Fruit fly (Drosophila melanogaster) whole organism, embryonic: ENCODE measurements around the gene CG31816.

ENCODE experiments used
- BEAF-32 ChIP-seq: fragments of 200-800 bp; sonication (Bioruptor generic); optimal IDR thresholded peaks from 3 replicates; lab custom pipeline; 2017; ENCODE audit warnings: missing biosample characterization, missing genetic modification characterization, mild to moderate bottlenecking, moderate library complexity, missing genetic modification reagents
- Bdp1 ChIP-seq: fragments of 200-800 bp; sonication (Bioruptor generic); optimal IDR thresholded peaks from 3 replicates; lab custom pipeline; 2016; ENCODE audit warnings: missing biosample characterization, missing genetic modification characterization
- BtbVII ChIP-seq: fragments of 200-800 bp; sonication (Bioruptor generic); optimal IDR thresholded peaks from 3 replicates; lab custom pipeline; 2017; ENCODE audit warnings: missing biosample characterization, mild to moderate bottlenecking, missing genetic modification characterization
- CG10431 ChIP-seq: fragments of 200-800 bp; sonication (Bioruptor generic); optimal IDR thresholded peaks from 3 replicates; lab custom pipeline; 2018; ENCODE audit warnings: missing biosample characterization, mild to moderate bottlenecking, missing genetic modification characterization
- CG11093 ChIP-seq: fragments of 200-800 bp; sonication (Bioruptor generic); IDR thresholded peaks from 3 replicates; pipeline ENCODE4 v1.3.6; 2022; ENCODE audit warnings: missing biosample characterization, missing genetic modification characterization
- CG11247 ChIP-seq: fragments of 200-800 bp; sonication (Bioruptor generic); IDR thresholded peaks from 2 replicates; pipeline ENCODE4 v1.3.6; 2022; ENCODE audit warnings: missing biosample characterization, missing genetic modification characterization
- CG12236 ChIP-seq: fragments of 200-800 bp; sonication (Bioruptor generic); optimal IDR thresholded peaks from 2 replicates; lab custom pipeline; 2016; ENCODE audit warnings: missing biosample characterization, missing genetic modification characterization
- CG13424 ChIP-seq: fragments of 200-800 bp; sonication (Bioruptor generic); optimal IDR thresholded peaks from 2 replicates; lab custom pipeline; 2019; ENCODE audit warnings: missing biosample characterization, mild to moderate bottlenecking, missing genetic modification characterization, moderate library complexity
- CG14441 ChIP-seq: fragments of 200-800 bp; sonication (Bioruptor generic); IDR thresholded peaks from 2 replicates; pipeline ENCODE4 v1.3.6; 2022; ENCODE audit warnings: missing biosample characterization, missing genetic modification characterization
- CG14965 ChIP-seq: fragments of 200-800 bp; sonication (Bioruptor generic); optimal IDR thresholded peaks from 2 replicates; lab custom pipeline; 2016; ENCODE audit warnings: missing biosample characterization, missing genetic modification characterization, borderline replicate concordance
- CG17829 ChIP-seq: fragments of 200-800 bp; optimal IDR thresholded peaks from 2 replicates; lab custom pipeline; 2019; ENCODE audit warnings: missing biosample characterization, mild to moderate bottlenecking, missing genetic modification characterization, moderate library complexity
- CG17912 ChIP-seq: fragments of 200-800 bp; sonication (Bioruptor generic); optimal IDR thresholded peaks from 2 replicates; lab custom pipeline; 2018; ENCODE audit warnings: missing biosample characterization, mild to moderate bottlenecking, missing genetic modification characterization
- CG2678 ChIP-seq: fragments of 200-800 bp; sonication (Bioruptor generic); optimal IDR thresholded peaks from 3 replicates; lab custom pipeline; 2019; ENCODE audit warnings: missing biosample characterization, mild to moderate bottlenecking, missing genetic modification characterization, moderate library complexity
- CG30403 ChIP-seq: fragments of 200-800 bp; sonication (Bioruptor generic); optimal IDR thresholded peaks from 3 replicates; lab custom pipeline; 2016; ENCODE audit warnings: missing biosample characterization, missing genetic modification characterization
- CG31224 ChIP-seq: fragments of 200-800 bp; sonication (Bioruptor generic); IDR thresholded peaks from 2 replicates; pipeline ENCODE4 v1.3.6; 2022; ENCODE audit warnings: missing biosample characterization, missing genetic modification characterization
- CG33213 ChIP-seq: fragments of 200-800 bp; sonication (Bioruptor generic); optimal IDR thresholded peaks from 3 replicates; lab custom pipeline; 2016; ENCODE audit warnings: missing biosample characterization, missing genetic modification characterization
- CG34422 ChIP-seq: fragments of 200-800 bp; sonication (Bioruptor generic); IDR thresholded peaks from 3 replicates; pipeline ENCODE4 v1.3.6; 2022; ENCODE audit warnings: missing biosample characterization, missing genetic modification characterization
- CG5180 ChIP-seq: fragments of 200-800 bp; sonication (Bioruptor generic); optimal IDR thresholded peaks from 3 replicates; lab custom pipeline; 2017; ENCODE audit warnings: missing biosample characterization, missing genetic modification characterization, mild to moderate bottlenecking, moderate library complexity, missing genetic modification reagents
- CG5953 ChIP-seq: fragments of 200-800 bp; sonication (Bioruptor generic); IDR thresholded peaks from 2 replicates; pipeline ENCODE4 v1.3.6; 2022; ENCODE audit warnings: missing biosample characterization, missing genetic modification characterization
- CG8944 ChIP-seq: fragments of 200-800 bp; sonication (Bioruptor generic); optimal IDR thresholded peaks from 3 replicates; lab custom pipeline; 2016; ENCODE audit warnings: missing biosample characterization, missing genetic modification characterization
- CrebB ChIP-seq: fragments of 200-800 bp; sonication (Bioruptor generic); optimal IDR thresholded peaks from 3 replicates; lab custom pipeline; 2018; ENCODE audit warnings: missing biosample characterization, mild to moderate bottlenecking, missing genetic modification characterization
- Dbx ChIP-seq: fragments of 200-800 bp; sonication (Bioruptor generic); IDR thresholded peaks from 3 replicates; pipeline ENCODE4 v1.3.6; 2022; ENCODE audit warnings: missing biosample characterization, missing genetic modification characterization
- Ets97D ChIP-seq: fragments of 200-800 bp; sonication (Bioruptor generic); optimal IDR thresholded peaks from 3 replicates; lab custom pipeline; 2016; ENCODE audit warnings: missing biosample characterization, missing genetic modification characterization
- HHEX ChIP-seq: fragments of 200-800 bp; sonication (Bioruptor generic); optimal IDR thresholded peaks from 3 replicates; lab custom pipeline; 2017; ENCODE audit warnings: missing biosample characterization, mild to moderate bottlenecking, missing genetic modification characterization, missing genetic modification reagents
- Lhr ChIP-seq: fragments of 200-800 bp; sonication (Bioruptor generic); optimal IDR thresholded peaks from 3 replicates; lab custom pipeline; 2017; ENCODE audit warnings: mild to moderate bottlenecking, missing biosample characterization, missing genetic modification reagents, missing genetic modification characterization
- Lpt ChIP-seq: fragments of >200 bp; optimal IDR thresholded peaks from 2 replicates; lab custom pipeline; 2018; ENCODE audit warnings: missing biosample characterization, missing genetic modification characterization
- Med ChIP-seq: fragments of 200-800 bp; sonication (Bioruptor generic); peaks from one replicate; lab custom pipeline; 2016; ENCODE audit warnings: missing biosample characterization, missing genetic modification characterization, mild to moderate bottlenecking, inconsistent platforms, moderate library complexity
- NC2β ChIP-seq: fragments of 200-800 bp; sonication (Bioruptor generic); optimal IDR thresholded peaks from 2 replicates; lab custom pipeline; 2016; ENCODE audit warnings: missing biosample characterization, missing genetic modification characterization
- Optix ChIP-seq: fragments of 200-800 bp; sonication (Bioruptor generic); IDR thresholded peaks from 3 replicates; pipeline ENCODE4 v1.3.6; 2022; ENCODE audit warnings: missing biosample characterization, missing genetic modification characterization
- Six4 ChIP-seq: fragments of 200-800 bp; sonication (Bioruptor generic); optimal IDR thresholded peaks from 2 replicates; lab custom pipeline; 2016; ENCODE audit warnings: missing biosample characterization, missing genetic modification characterization
- YL-1 ChIP-seq: fragments of 200-800 bp; sonication (Bioruptor generic); optimal IDR thresholded peaks from 3 replicates; lab custom pipeline; 2017; ENCODE audit warnings: missing biosample characterization, mild to moderate bottlenecking, missing genetic modification characterization
- ab ChIP-seq: fragments of 200-800 bp; sonication (Bioruptor generic); optimal IDR thresholded peaks from 2 replicates; lab custom pipeline; 2016; ENCODE audit warnings: missing biosample characterization, missing genetic modification characterization
- abd-A ChIP-seq: fragments of 200-800 bp; sonication (Bioruptor generic); optimal IDR thresholded peaks from 3 replicates; lab custom pipeline; 2019; ENCODE audit warnings: missing biosample characterization, mild to moderate bottlenecking, missing genetic modification characterization, moderate library complexity
- chinmo ChIP-seq: fragments of 200-800 bp; sonication (Bioruptor generic); IDR thresholded peaks from 4 replicates; pipeline ENCODE4 v1.3.6; 2022; ENCODE audit warnings: missing biosample characterization, missing genetic modification characterization; ENCODE audit not compliant: partially characterized antibody
- chn ChIP-seq: fragments of 200-800 bp; sonication (Bioruptor generic); optimal IDR thresholded peaks from 2 replicates; lab custom pipeline; 2016; ENCODE audit warnings: missing biosample characterization, missing genetic modification characterization
- crc ChIP-seq: fragments of 200-800 bp; sonication (Bioruptor generic); optimal IDR thresholded peaks from 2 replicates; lab custom pipeline; 2016; ENCODE audit warnings: missing biosample characterization, missing genetic modification characterization
- danr ChIP-seq: fragments of 200-800 bp; sonication (Bioruptor generic); IDR thresholded peaks from 2 replicates; pipeline ENCODE4 v1.3.6; 2022; ENCODE audit warnings: missing biosample characterization, missing genetic modification characterization
- ems ChIP-seq: fragments of 200-800 bp; sonication (Bioruptor generic); optimal IDR thresholded peaks from 3 replicates; lab custom pipeline; 2016; ENCODE audit warnings: missing biosample characterization, missing genetic modification characterization
- fd3F ChIP-seq: fragments of 200-800 bp; sonication (Bioruptor generic); optimal IDR thresholded peaks from 2 replicates; lab custom pipeline; 2018; ENCODE audit warnings: missing biosample characterization, mild to moderate bottlenecking, missing genetic modification characterization, moderate library complexity
- gcm2 ChIP-seq: fragments of 200-800 bp; sonication (Bioruptor generic); optimal IDR thresholded peaks from 2 replicates; lab custom pipeline; 2016; ENCODE audit warnings: missing biosample characterization, missing genetic modification characterization
- gsb ChIP-seq: fragments of 200-800 bp; sonication (Bioruptor generic); IDR thresholded peaks from 2 replicates; pipeline ENCODE4 v1.3.6; 2022; ENCODE audit warnings: missing biosample characterization, missing genetic modification characterization
- gsb-n ChIP-seq: fragments of 200-800 bp; sonication (Bioruptor generic); optimal IDR thresholded peaks from 3 replicates; lab custom pipeline; 2018; ENCODE audit warnings: missing biosample characterization, mild to moderate bottlenecking, missing genetic modification characterization
- h ChIP-seq: fragments of >200 bp; optimal IDR thresholded peaks from 2 replicates; lab custom pipeline; 2017
- insv ChIP-seq, 2 experiments: fragments of 200-800 bp; sonication (Bioruptor generic); optimal IDR thresholded peaks; 3 replicates each; lab custom pipeline; 2016 to 2018; ENCODE audit warnings: missing biosample characterization in 2 of 2, missing genetic modification characterization in 2 of 2
- jing ChIP-seq: fragments of 200-800 bp; sonication (Bioruptor generic); optimal IDR thresholded peaks from 2 replicates; lab custom pipeline; 2018; ENCODE audit warnings: missing biosample characterization, mild to moderate bottlenecking, missing genetic modification characterization
- luna ChIP-seq: fragments of 200-800 bp; sonication (Bioruptor generic); optimal IDR thresholded peaks from 2 replicates; lab custom pipeline; 2016; ENCODE audit warnings: missing biosample characterization, missing genetic modification characterization
- nerfin-1 ChIP-seq: fragments of 200-800 bp; sonication (Bioruptor generic); optimal IDR thresholded peaks from 3 replicates; lab custom pipeline; 2019; ENCODE audit warnings: missing biosample characterization, mild to moderate bottlenecking, missing genetic modification characterization, moderate library complexity
- pzg ChIP-seq: fragments of 200-800 bp; sonication (Bioruptor generic); optimal IDR thresholded peaks from 3 replicates; lab custom pipeline; 2018; ENCODE audit warnings: missing biosample characterization, mild to moderate bottlenecking, missing genetic modification characterization, moderate library complexity
- sug ChIP-seq: fragments of 200-800 bp; optimal IDR thresholded peaks from 2 replicates; lab custom pipeline; 2019; ENCODE audit warnings: missing biosample characterization, mild to moderate bottlenecking, missing genetic modification characterization, moderate library complexity
- wdn ChIP-seq: fragments of 200-800 bp; sonication (Bioruptor generic); IDR thresholded peaks from 2 replicates; pipeline ENCODE4 v1.3.6; 2022; ENCODE audit warnings: missing biosample characterization, missing genetic modification characterization

Gene CG31816

dm6 chr2L:16492617-16493203 is 49.6 kb upstream of the CG31816 start (continued):
- TF ChIP-seq CG11247 (peak; percentile 47; the same call in 1 of the 2 replicates), Bdp1 (peak; percentile 60), CG12236 (GFP tag; lab: Kevin White, UChicago) (peak; percentile 26), fd3F (peak; percentile 74), Ets97D (GFP tag; lab: Kevin White, UChicago) (peak; percentile 28), CG5180 (GFP tag; lab: Kevin White, UChicago) (peak; percentile 48), ab (no peak), gcm2 (GFP tag; lab: Kevin White, UChicago) (peak; percentile 60), abd-A (tag; lab: Kevin White, UChicago) (peak; percentile 21), Lhr (GFP tag; lab: Kevin White, UChicago) (peak; percentile 17), CrebB (tag; lab: Kevin White, UChicago) (peak; percentile 75), Six4 (GFP tag; lab: Kevin White, UChicago) (peak; percentile 51), gsb-n (tag; lab: Kevin White, UChicago) (peak; percentile 76), CG34422 (GFP tag; lab: Robert Waterston, UW) (peak; percentile 84), sug (tag; lab: Kevin White, UChicago) (peak; percentile 54), CG17912 (GFP tag; lab: Kevin White, UChicago) (peak; percentile 70), NC2β (GFP tag; lab: Kevin White, UChicago) (peak; percentile 74), chinmo (GFP tag; lab: Robert Waterston, UW) (peak; percentile 79; the same call in 2 of the 4 replicates), YL-1 (GFP tag; lab: Kevin White, UChicago) (peak; percentile 49), gsb (GFP tag; lab: Robert Waterston, UW) (peak; percentile 63), luna (GFP tag; lab: Kevin White, UChicago) (no peak), CG14441 (peak; percentile 73), Med (GFP tag; lab: Kevin White, UChicago) (peak; percentile 91), CG8944 (GFP tag; lab: Kevin White, UChicago) (peak; percentile 58), Optix (GFP tag; lab: Robert Waterston, UW) (peak; percentile 69), nerfin-1 (tag; lab: Kevin White, UChicago) (peak; percentile 67), insv (GFP tag; optimal IDR thresholded peaks at IDR 0.05; lab: Kevin White, UChicago) (peak in 1 of 2 experiments; percentile 17), CG2678 (tag; lab: Kevin White, UChicago) (peak; percentile 87), wdn (GFP tag; lab: Robert Waterston, UW) (peak; percentile 60), CG17829 (tag; lab: Kevin White, UChicago) (peak; percentile 86), chn (GFP tag; lab: Kevin White, UChicago) (peak; percentile 65), Lpt (GFP tag; lab: Kevin White, UChicago) (no peak), pzg (GFP tag; lab: Kevin White, UChicago) (no peak), BtbVII (GFP tag; lab: Kevin White, UChicago) (peak; percentile 53), ems (GFP tag; lab: Kevin White, UChicago) (peak; percentile 77), crc (GFP tag; lab: Kevin White, UChicago) (no peak), CG31224 (GFP tag; lab: Robert Waterston, UW) (peak; percentile 36; the same call in 1 of the 2 replicates), CG13424 (peak; percentile 86), CG5953 (GFP tag; lab: Robert Waterston, UW) (0 out of 2 replicates have a peak, but pooled peaks have one; percentile 7), jing (peak; percentile 37), CG30403 (peak; percentile 79), h (lab: Kevin White, UChicago) (no peak), CG14965 (no peak), BEAF-32 (GFP tag; lab: Kevin White, UChicago) (no peak), danr (GFP tag; lab: Robert Waterston, UW) (0 out of 2 replicates have a peak, but pooled peaks have one; percentile 8), HHEX (peak; percentile 77), CG11093 (GFP tag; lab: Robert Waterston, UW) (peak; percentile 49; the same call in 1 of the 3 replicates), Dbx (GFP tag; lab: Robert Waterston, UW) (peak; percentile 48; the same call in 1 of the 3 replicates), CG33213 (GFP tag; lab: Kevin White, UChicago) (peak; percentile 44), CG10431 (peak; percentile 41)
